Worm (Caenorhabditis elegans): Measurements from ENCODE around the gene irld-67.

irld-67 gene

ce11 chrII:2975561-2976230 is 41.4 kb upstream of the irld-67 start (continued):
- no peak for TF ChIP-seq Y105C5A.15 (GFP tag; IDR thresholded peaks at IDR 0.05)
- TF ChIP-seq ZK337.2 (GFP tag; IDR thresholded peaks at IDR 0.05): no peak
- TF ChIP-seq unc-39 (tag; optimal IDR thresholded peaks at IDR 0.05): no peak
- TF ChIP-seq pqm-1 (tag; optimal IDR thresholded peaks at IDR 0.05): peak; percentile 89
- TF ChIP-seq F49E8.2 (tag; optimal IDR thresholded peaks at IDR 0.05; ENCODE audit: borderline replicate concordance): no peak
- TF ChIP-seq mxl-3 (GFP tag; optimal IDR thresholded peaks at IDR 0.05): peak; percentile 2
- no peak for TF ChIP-seq aly-2 (tag; optimal IDR thresholded peaks at IDR 0.05)
- no peak for TF ChIP-seq madf-5 (GFP tag; IDR thresholded peaks at IDR 0.05)
- TF ChIP-seq nhr-42 (GFP tag; IDR thresholded peaks at IDR 0.05): no peak
- no peak for TF ChIP-seq ztf-7 (tag; optimal IDR thresholded peaks at IDR 0.05)
- TF ChIP-seq tag-97 (GFP tag; IDR thresholded peaks at IDR 0.05): no peak
- TF ChIP-seq unc-130 (GFP tag; optimal IDR thresholded peaks at IDR 0.05): no peak
- TF ChIP-seq lin-39 (tag; optimal IDR thresholded peaks at IDR 0.05): no peak
- TF ChIP-seq lin-13 (GFP tag; optimal IDR thresholded peaks at IDR 0.05): peak; percentile 2
- no peak for TF ChIP-seq zip-2 (tag; optimal IDR thresholded peaks at IDR 0.05)
- no peak for TF ChIP-seq ceh-44 (GFP tag; IDR thresholded peaks at IDR 0.05)
- no peak for TF ChIP-seq dmd-9 (GFP tag; IDR thresholded peaks at IDR 0.05)
- no peak for TF ChIP-seq nhr-111 (GFP tag; optimal IDR thresholded peaks at IDR 0.05)
- TF ChIP-seq nhr-77 (tag; optimal IDR thresholded peaks at IDR 0.05): peak; percentile 65
- no peak for TF ChIP-seq ctbp-1 (GFP tag; IDR thresholded peaks at IDR 0.05)
- TF ChIP-seq pha-4 (GFP tag; IDR thresholded peaks at IDR 0.05): no peak
- TF ChIP-seq pha-4 (tag; optimal IDR thresholded peaks at IDR 0.05): no peak
- no peak for TF ChIP-seq duxl-1 (tag; optimal IDR thresholded peaks at IDR 0.05; ENCODE audit: poor library complexity)
- no peak for TF ChIP-seq mdt-29 (GFP tag; IDR thresholded peaks at IDR 0.05)
- peak; percentile 89 for TF ChIP-seq dmd-6 (GFP tag; IDR thresholded peaks at IDR 0.05)
- no peak for TF ChIP-seq ceh-62 (tag; optimal IDR thresholded peaks at IDR 0.05)
- TF ChIP-seq rbr-2 (tag; optimal IDR thresholded peaks at IDR 0.05): no peak
- no peak for TF ChIP-seq nhr-237 (tag; optimal IDR thresholded peaks at IDR 0.05)
- TF ChIP-seq F26F4.8 (GFP tag; conservative IDR thresholded peaks at IDR 0.05): no peak
- TF ChIP-seq ces-1 (GFP tag; optimal IDR thresholded peaks at IDR 0.05): no peak
- TF ChIP-seq fos-1 (tag; optimal IDR thresholded peaks at IDR 0.05): no peak
- TF ChIP-seq D1046.2 (GFP tag; IDR thresholded peaks at IDR 0.05): no peak
- TF ChIP-seq lin-1 (GFP tag; IDR thresholded peaks at IDR 0.05): 0 out of 2 replicates have a peak, but pooled peaks have one; percentile 38
- TF ChIP-seq F44E2.7 (GFP tag; IDR thresholded peaks at IDR 0.05): no peak
- no peak for TF ChIP-seq fkh-10 (GFP tag; optimal IDR thresholded peaks at IDR 0.05)
- TF ChIP-seq set-16 (GFP tag; IDR thresholded peaks at IDR 0.05): no peak
- TF ChIP-seq hmg-1.1 (GFP tag; IDR thresholded peaks at IDR 0.05): no peak
- TF ChIP-seq hif-1 (tag; optimal IDR thresholded peaks at IDR 0.05): no peak
- TF ChIP-seq dpl-1 (GFP tag; optimal IDR thresholded peaks at IDR 0.05): peak; percentile 3
- TF ChIP-seq Y5F2A.4 (GFP tag; optimal IDR thresholded peaks at IDR 0.05): no peak
- no peak for TF ChIP-seq sdz-12 (GFP tag; optimal IDR thresholded peaks at IDR 0.05)
- no peak for TF ChIP-seq F10B5.3 (tag; optimal IDR thresholded peaks at IDR 0.05)
- no peak for TF ChIP-seq ceh-20 (GFP tag; IDR thresholded peaks at IDR 0.05)
- no peak for TF ChIP-seq ceh-32 (tag; optimal IDR thresholded peaks at IDR 0.05; ENCODE audit: poor library complexity)
- TF ChIP-seq F37D6.2 (tag; optimal IDR thresholded peaks at IDR 0.05): no peak
- TF ChIP-seq cey-2 (tag; optimal IDR thresholded peaks at IDR 0.05; ENCODE audit: borderline replicate concordance, insufficient read depth): no peak
- TF ChIP-seq nhr-6 (tag; optimal IDR thresholded peaks at IDR 0.05): no peak
- TF ChIP-seq jun-1 (tag; optimal IDR thresholded peaks at IDR 0.05): no peak
- TF ChIP-seq attf-4 (tag; optimal IDR thresholded peaks at IDR 0.05): no peak
- no peak for TF ChIP-seq tra-1 (GFP tag; IDR thresholded peaks at IDR 0.05)
- TF ChIP-seq ZK546.5 (tag; optimal IDR thresholded peaks at IDR 0.05): no peak
- TF ChIP-seq nhr-11 (tag; optimal IDR thresholded peaks at IDR 0.05): no peak
